Fruit fly (Drosophila melanogaster): ENCODE measurements around the gene Arl1.

The Arl1 gene

dm6 chr3L:16011319-16012210 lies 28.6 kb downstream of the Arl1 start, which contains the start of gene mib1 (continued):
- TF ChIP-seq HLH3B (GFP tag; IDR thresholded peaks at IDR 0.05) = no peak
- TF ChIP-seq CG14860 (GFP tag; IDR thresholded peaks at IDR 0.05; ENCODE audit: partially characterized antibody) = peak; percentile 71; the same call in 2 of the 3 replicates
- TF ChIP-seq YL-1 (GFP tag; optimal IDR thresholded peaks at IDR 0.05) = peak; percentile 91
- peak; percentile 76 for TF ChIP-seq tna (GFP tag; IDR thresholded peaks at IDR 0.05; ENCODE audit: partially characterized antibody)
- peak; percentile 60 for TF ChIP-seq CG31365 (tag; optimal IDR thresholded peaks at IDR 0.05)
- TF ChIP-seq CkIIα-i1 (GFP tag; IDR thresholded peaks at IDR 0.05) = no peak
- peak; percentile 79 for TF ChIP-seq Sry-δ (GFP tag; optimal IDR thresholded peaks at IDR 0.05)
- TF ChIP-seq Nf-YB (GFP tag; optimal IDR thresholded peaks at IDR 0.05) = peak; percentile 19
- peak; percentile 27; the same call in 1 of the 3 replicates for TF ChIP-seq dysf (GFP tag; IDR thresholded peaks at IDR 0.05)
- 0 out of 3 replicates have a peak, but pooled peaks have one; percentile 19 for TF ChIP-seq Aef1 (GFP tag; IDR thresholded peaks at IDR 0.05)
- TF ChIP-seq cato (GFP tag; optimal IDR thresholded peaks at IDR 0.05; ENCODE audit: borderline replicate concordance) = no peak
- no peak for TF ChIP-seq CG2202 (tag; optimal IDR thresholded peaks at IDR 0.05)
- TF ChIP-seq vnd (GFP tag; IDR thresholded peaks at IDR 0.05; ENCODE audit: partially characterized antibody) = peak; percentile 82
- no peak for TF ChIP-seq Dfd (GFP tag; optimal IDR thresholded peaks at IDR 0.05)
- no peak for TF ChIP-seq CG4730 (GFP tag; IDR thresholded peaks at IDR 0.05)
- TF ChIP-seq pzg (GFP tag; optimal IDR thresholded peaks at IDR 0.05) = peak; percentile 99
- no peak for TF ChIP-seq bowl (GFP tag; IDR thresholded peaks at IDR 0.05)
- TF ChIP-seq Hsf (GFP tag; optimal IDR thresholded peaks at IDR 0.05) = peak; percentile 24
- TF ChIP-seq pros (GFP tag; optimal IDR thresholded peaks at IDR 0.05) = peak; percentile 46
- TF ChIP-seq CG17328 (GFP tag; IDR thresholded peaks at IDR 0.05) = peak; percentile 56
- no peak for TF ChIP-seq wdn (GFP tag; IDR thresholded peaks at IDR 0.05)
- TF ChIP-seq usp (GFP tag; optimal IDR thresholded peaks at IDR 0.05) = no peak
- no peak for TF ChIP-seq Hr3 (GFP tag; optimal IDR thresholded peaks at IDR 0.05)
- peak; percentile 63 for TF ChIP-seq CG2129 (GFP tag; IDR thresholded peaks at IDR 0.05; ENCODE audit: partially characterized antibody)
- peak in 1 of 3 experiments; percentile 80 for TF ChIP-seq Stat92E (GFP tag; optimal IDR thresholded peaks at IDR 0.05)
- no peak for TF ChIP-seq CG4404 (GFP tag; IDR thresholded peaks at IDR 0.05)
- TF ChIP-seq Dek (tag; optimal IDR thresholded peaks at IDR 0.05) = peak; percentile 62
- no peak for TF ChIP-seq CG17612 (GFP tag; IDR thresholded peaks at IDR 0.05)
- TF ChIP-seq Doc3 (GFP tag; IDR thresholded peaks at IDR 0.05; ENCODE audit: partially characterized antibody) = peak; percentile 72
- no peak for TF ChIP-seq CG1832 (GFP tag; optimal IDR thresholded peaks at IDR 0.05)
- TF ChIP-seq ato (GFP tag; IDR thresholded peaks at IDR 0.05; ENCODE audit: partially characterized antibody) = peak; percentile 93
- peak; percentile 90 for TF ChIP-seq Sin3A (optimal IDR thresholded peaks at IDR 0.05)
- TF ChIP-seq CG4820 (GFP tag; optimal IDR thresholded peaks at IDR 0.05) = peak; percentile 5
- TF ChIP-seq CoRest (tag; optimal IDR thresholded peaks at IDR 0.05) = peak; percentile 39
- TF ChIP-seq CG6765 (GFP tag; optimal IDR thresholded peaks at IDR 0.05) = no peak
- 0 out of 2 replicates have a peak, but pooled peaks have one; percentile 7 for TF ChIP-seq ham (GFP tag; IDR thresholded peaks at IDR 0.05)
- peak; percentile 15 for TF ChIP-seq bigmax (GFP tag; optimal IDR thresholded peaks at IDR 0.05)
- TF ChIP-seq crc (GFP tag; optimal IDR thresholded peaks at IDR 0.05) = no peak
- TF ChIP-seq CG10147 (GFP tag; optimal IDR thresholded peaks at IDR 0.05) = peak; percentile 51
- TF ChIP-seq Dp (GFP tag; optimal IDR thresholded peaks at IDR 0.05) = peak; percentile 50
- TF ChIP-seq pb (GFP tag; optimal IDR thresholded peaks at IDR 0.05) = no peak
- peak; percentile 95 for TF ChIP-seq Opbp (GFP tag; IDR thresholded peaks at IDR 0.05; ENCODE audit: partially characterized antibody)
- no peak for TF ChIP-seq fd64A (GFP tag; optimal IDR thresholded peaks at IDR 0.05)
- no peak for TF ChIP-seq nau (GFP tag; optimal IDR thresholded peaks at IDR 0.05)
- no peak for TF ChIP-seq aop (GFP tag; IDR thresholded peaks at IDR 0.05)
- no peak for TF ChIP-seq CG12942 (GFP tag; optimal IDR thresholded peaks at IDR 0.05)
- TF ChIP-seq br (optimal IDR thresholded peaks at IDR 0.05) = no peak
- TF ChIP-seq Nf-YC (tag; optimal IDR thresholded peaks at IDR 0.05) = peak; percentile 53
- TF ChIP-seq Ets65A (GFP tag) = peak; percentile 76
